Worm (Caenorhabditis elegans): Measurements from ENCODE around the gene F52D2.7.

DNA sequence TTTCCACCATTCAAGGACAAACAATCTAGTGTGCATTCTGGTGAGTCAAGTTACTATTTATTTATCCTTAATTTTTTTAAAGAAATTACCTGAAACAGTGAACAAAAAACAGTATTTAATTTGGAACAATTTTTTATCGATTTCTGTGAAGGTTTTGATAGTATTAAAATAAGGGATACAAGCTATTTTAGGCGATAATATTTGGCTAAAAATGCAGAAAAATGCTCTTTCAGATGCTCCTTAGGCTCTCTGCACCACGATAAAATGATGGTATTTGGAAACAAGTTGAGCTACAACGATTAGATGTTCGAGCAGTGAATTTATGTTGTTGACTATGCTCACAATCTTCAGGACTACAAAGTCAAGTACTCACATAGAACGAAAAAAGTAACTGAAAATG is 13.3 kb downstream of the F52D2.7 start, which contains the start of gene F52D2.6:
- no peak for TF ChIP-seq ttx-3 (tag; optimal IDR thresholded peaks at IDR 0.05)
- no peak for TF ChIP-seq fkh-6 (tag; optimal IDR thresholded peaks at IDR 0.05)
- no peak for TF ChIP-seq pha-4 (tag; optimal IDR thresholded peaks at IDR 0.05)
- TF ChIP-seq ceh-22 (tag; optimal IDR thresholded peaks at IDR 0.05), result no peak

All from whole organism, late embryonic.